Fruit fly (Drosophila melanogaster): ENCODE results near the gene cact.

- TF ChIP-seq CG12769 (tag; optimal IDR thresholded peaks at IDR 0.05), result no peak
- TF ChIP-seq CG9797 (GFP tag; optimal IDR thresholded peaks at IDR 0.05), result peak; percentile 98
- TF ChIP-seq CG17612 (GFP tag; IDR thresholded peaks at IDR 0.05), result no peak
- TF ChIP-seq exex (tag; optimal IDR thresholded peaks at IDR 0.05), result no peak
- TF ChIP-seq Hr3 (GFP tag; optimal IDR thresholded peaks at IDR 0.05), result peak; percentile 27
- no peak for TF ChIP-seq CG8765 (GFP tag; IDR thresholded peaks at IDR 0.05)
- TF ChIP-seq klu (GFP tag; IDR thresholded peaks at IDR 0.05), result no peak
- TF ChIP-seq gfzf (GFP tag; optimal IDR thresholded peaks at IDR 0.05), result peak; percentile 80
Observed at dm6 chr2L:16310648-16311047, 15.4 kb downstream of the cact start, which contains the start of the genes cni and fzy.

Data from whole organism, embryonic.